Fruit fly (Drosophila melanogaster): ENCODE measurements around the gene Pka-R1.
A peak's percentile ranks its signal among the peaks of the same experiment; 100 is the strongest.

Gene Pka-R1

dm6 chr3L:20798325-20798846 lies 17.5 kb upstream of the Pka-R1 start, which contains the start of the genes CG3698 and tzn (continued):
- TF ChIP-seq MTF-1 (GFP tag; optimal IDR thresholded peaks at IDR 0.05; ENCODE audit: borderline replicate concordance) (peak; percentile 98), cwo (GFP tag; optimal IDR thresholded peaks at IDR 0.05) (no peak), Dip2 (GFP tag; IDR thresholded peaks at IDR 0.05) (no peak), kay (GFP tag; optimal IDR thresholded peaks at IDR 0.05) (peak; percentile 56), HmgZ (tag; optimal IDR thresholded peaks at IDR 0.05) (peak; percentile 94), PHDP (tag; optimal IDR thresholded peaks at IDR 0.05) (peak; percentile 91), pho (GFP tag; optimal IDR thresholded peaks at IDR 0.05) (peak; percentile 77), dan (GFP tag; IDR thresholded peaks at IDR 0.05) (no peak), Bteb2 (GFP tag; optimal IDR thresholded peaks at IDR 0.05) (peak; percentile 82), Dll (GFP tag; IDR thresholded peaks at IDR 0.05; ENCODE audit: partially characterized antibody) (no peak), CG7271 (tag; optimal IDR thresholded peaks at IDR 0.05) (peak; percentile 98), insv (GFP tag; optimal IDR thresholded peaks at IDR 0.05) (peak in 1 of 2 experiments; percentile 81), run (tag; optimal IDR thresholded peaks at IDR 0.05) (peak; percentile 60), tin (GFP tag; optimal IDR thresholded peaks at IDR 0.05) (peak; percentile 89), Vsx1 (GFP tag; optimal IDR thresholded peaks at IDR 0.05) (no peak), corto (GFP tag; optimal IDR thresholded peaks at IDR 0.05) (no peak), CG12744 (GFP tag; optimal IDR thresholded peaks at IDR 0.05) (peak; percentile 70), CG10979 (tag; optimal IDR thresholded peaks at IDR 0.05) (peak; percentile 87), CG2712 (tag; optimal IDR thresholded peaks at IDR 0.05) (peak; percentile 91), caup (GFP tag; optimal IDR thresholded peaks at IDR 0.05; ENCODE audit: severe bottlenecking) (peak; percentile 98), CG10147 (GFP tag; optimal IDR thresholded peaks at IDR 0.05) (peak; percentile 90), CG7839 (tag; optimal IDR thresholded peaks at IDR 0.05) (no peak), CG2129 (GFP tag; IDR thresholded peaks at IDR 0.05; ENCODE audit: partially characterized antibody) (no peak), Sin3A (optimal IDR thresholded peaks at IDR 0.05) (no peak), CG13775 (GFP tag; optimal IDR thresholded peaks at IDR 0.05) (peak; percentile 97), gt (GFP tag; IDR thresholded peaks at IDR 0.05) (peak; percentile 89), nmo (GFP tag; optimal IDR thresholded peaks at IDR 0.05) (peak; percentile 91), CG7556 (GFP tag; optimal IDR thresholded peaks at IDR 0.05) (peak; percentile 82), ATbp (GFP tag; optimal IDR thresholded peaks at IDR 0.05) (peak; percentile 94), esg (GFP tag; conservative IDR thresholded peaks at IDR 0.05) (peak; percentile 72), CG12299 (tag; optimal IDR thresholded peaks at IDR 0.05) (peak; percentile 73), Dfd (GFP tag; optimal IDR thresholded peaks at IDR 0.05) (no peak), slou (GFP tag; optimal IDR thresholded peaks at IDR 0.05) (peak; percentile 89), CG6175 (GFP tag; IDR thresholded peaks at IDR 0.05) (peak; percentile 94), hth (optimal IDR thresholded peaks at IDR 0.05) (no peak), bcd (GFP tag; optimal IDR thresholded peaks at IDR 0.05) (peak; percentile 98), Gsc (GFP tag; IDR thresholded peaks at IDR 0.05) (no peak), CG6654 (GFP tag; optimal IDR thresholded peaks at IDR 0.05) (peak; percentile 88), unpg (GFP tag; optimal IDR thresholded peaks at IDR 0.05) (peak; percentile 93), abd-A (tag; optimal IDR thresholded peaks at IDR 0.05) (no peak), nerfin-1 (tag; optimal IDR thresholded peaks at IDR 0.05) (peak; percentile 85), sqz (GFP tag; optimal IDR thresholded peaks at IDR 0.05) (no peak), CG8359 (GFP tag; optimal IDR thresholded peaks at IDR 0.05; ENCODE audit: borderline replicate concordance) (peak; percentile 90), CG14441 (GFP tag; IDR thresholded peaks at IDR 0.05) (peak; percentile 89), Trl (optimal IDR thresholded peaks at IDR 0.05) (no peak), Trl (GFP tag; optimal IDR thresholded peaks at IDR 0.05) (peak; percentile 90), gem (tag; optimal IDR thresholded peaks at IDR 0.05) (no peak), gfzf (GFP tag; optimal IDR thresholded peaks at IDR 0.05) (peak; percentile 85), CG8944 (GFP tag; optimal IDR thresholded peaks at IDR 0.05) (peak; percentile 70), Ravus (GFP tag; IDR thresholded peaks at IDR 0.05) (peak; percentile 75)
